Fruit fly (Drosophila melanogaster) whole organism, embryonic: Measurements from ENCODE around the gene CG33325.

ENCODE experiments used
- B-H1 ChIP-seq: fragments of 200-800 bp; sonication (Bioruptor generic); IDR thresholded peaks from 3 replicates; pipeline ENCODE4 v1.3.6; 2022; ENCODE audit warnings: missing biosample characterization, missing genetic modification characterization
- CG10959 ChIP-seq: fragments of 200-800 bp; sonication (Bioruptor generic); IDR thresholded peaks from 2 replicates; pipeline ENCODE4 v1.3.6; 2022; ENCODE audit warnings: missing biosample characterization, missing genetic modification characterization
- CG11560 ChIP-seq: fragments of 200-800 bp; sonication (Bioruptor generic); IDR thresholded peaks from 3 replicates; pipeline ENCODE4 v1.3.6; 2022; ENCODE audit warnings: missing biosample characterization, missing genetic modification characterization
- CG12236 ChIP-seq: fragments of 200-800 bp; sonication (Bioruptor generic); optimal IDR thresholded peaks from 2 replicates; lab custom pipeline; 2016; ENCODE audit warnings: missing biosample characterization, missing genetic modification characterization
- CG12659 ChIP-seq: fragments of 200-800 bp; sonication (Bioruptor generic); optimal IDR thresholded peaks from 3 replicates; lab custom pipeline; 2017; ENCODE audit warnings: mild to moderate bottlenecking, missing biosample characterization, missing genetic modification reagents, missing genetic modification characterization
- CG17385 ChIP-seq: fragments of 200-800 bp; sonication (Bioruptor generic); optimal IDR thresholded peaks from 3 replicates; lab custom pipeline; 2018; ENCODE audit warnings: missing biosample characterization, mild to moderate bottlenecking, missing genetic modification characterization
- CG17568 ChIP-seq: fragments of 200-800 bp; sonication (Bioruptor generic); optimal IDR thresholded peaks from 2 replicates; lab custom pipeline; 2018; ENCODE audit warnings: missing biosample characterization, mild to moderate bottlenecking, missing genetic modification characterization, moderate library complexity
- CG17612 ChIP-seq: fragments of 200-800 bp; sonication (Bioruptor generic); IDR thresholded peaks from 2 replicates; pipeline ENCODE4 v1.3.6; 2022; ENCODE audit warnings: missing biosample characterization, missing genetic modification characterization
- CG2129 ChIP-seq: fragments of 200-800 bp; sonication (Bioruptor generic); IDR thresholded peaks from 2 replicates; pipeline ENCODE4 v1.3.6; 2022; ENCODE audit warnings: missing biosample characterization, missing genetic modification characterization; ENCODE audit not compliant: partially characterized antibody
- CG2712 ChIP-seq: fragments of 200-800 bp; optimal IDR thresholded peaks from 3 replicates; lab custom pipeline; 2019; ENCODE audit warnings: missing biosample characterization, mild to moderate bottlenecking, missing genetic modification characterization, moderate library complexity
- CG31388 ChIP-seq: fragments of 200-800 bp; sonication (Bioruptor generic); optimal IDR thresholded peaks from 2 replicates; lab custom pipeline; 2016; ENCODE audit warnings: missing biosample characterization, missing genetic modification characterization
- CG42726 ChIP-seq: fragments of 200-800 bp; sonication (Bioruptor generic); IDR thresholded peaks from 2 replicates; pipeline ENCODE4 v1.3.6; 2022; ENCODE audit warnings: missing biosample characterization, missing genetic modification characterization; ENCODE audit not compliant: partially characterized antibody
- CG5245 ChIP-seq: fragments of 200-800 bp; sonication (Bioruptor generic); optimal IDR thresholded peaks from 3 replicates; lab custom pipeline; 2016; ENCODE audit warnings: missing biosample characterization, missing genetic modification characterization
- CG7357 ChIP-seq: fragments of 200-800 bp; sonication (Bioruptor generic); IDR thresholded peaks from 3 replicates; pipeline ENCODE4 v1.3.6; 2022; ENCODE audit warnings: missing biosample characterization, missing genetic modification characterization
- Chrac-16 ChIP-seq: fragments of 200-800 bp; sonication (Bioruptor generic); optimal IDR thresholded peaks from 3 replicates; lab custom pipeline; 2016; ENCODE audit warnings: missing biosample characterization, missing genetic modification characterization
- ERR ChIP-seq: fragments of 200-800 bp; sonication (Bioruptor generic); optimal IDR thresholded peaks from 2 replicates; lab custom pipeline; 2016; ENCODE audit warnings: missing biosample characterization, missing genetic modification characterization
- Elba2 ChIP-seq: fragments of 200-800 bp; sonication (Bioruptor generic); optimal IDR thresholded peaks from 3 replicates; lab custom pipeline; 2016; ENCODE audit warnings: missing biosample characterization, missing genetic modification characterization
- Ets65A ChIP-seq: fragments of 200-800 bp; sonication (Bioruptor generic); peaks from one replicate; lab custom pipeline; 2016; ENCODE audit warnings: missing biosample characterization, missing genetic modification characterization
- Gsc ChIP-seq: fragments of 200-800 bp; sonication (Bioruptor generic); IDR thresholded peaks from 2 replicates; pipeline ENCODE4 v1.3.6; 2022; ENCODE audit warnings: missing biosample characterization, missing genetic modification characterization
- Hr51 ChIP-seq, 2 experiments: fragments of 200-800 bp; sonication (Bioruptor generic); optimal IDR thresholded peaks; 2 replicates in 1 of 2; 3 replicates in 1 of 2; lab custom pipeline; 2016 to 2018; ENCODE audit warnings: missing biosample characterization in 2 of 2, missing genetic modification characterization in 2 of 2, mild to moderate bottlenecking in 1 of 2, moderate library complexity in 1 of 2
- Lim3 ChIP-seq: fragments of 200-800 bp; sonication (Bioruptor generic); IDR thresholded peaks from 2 replicates; pipeline ENCODE4 v1.3.6; 2022; ENCODE audit warnings: missing biosample characterization, missing genetic modification characterization
- NFAT ChIP-seq: fragments of 200-800 bp; sonication (Bioruptor generic); IDR thresholded peaks from 2 replicates; pipeline ENCODE4 v1.3.6; 2022; ENCODE audit warnings: missing biosample characterization, missing genetic modification characterization
- Nf-YC ChIP-seq: fragments of 200-800 bp; optimal IDR thresholded peaks from 3 replicates; lab custom pipeline; 2019; ENCODE audit warnings: missing biosample characterization, mild to moderate bottlenecking, missing genetic modification characterization, moderate library complexity
- Pdp1 ChIP-seq, 2 experiments: fragments of 200-800 bp; sonication (Bioruptor generic); optimal IDR thresholded peaks; 3 replicates each; lab custom pipeline; 2016; ENCODE audit warnings: missing biosample characterization in 2 of 2, missing genetic modification characterization in 2 of 2, mild to moderate bottlenecking in 1 of 2, moderate library complexity in 1 of 2
- Ptx1 ChIP-seq: fragments of 200-800 bp; sonication (Bioruptor generic); IDR thresholded peaks from 2 replicates; pipeline ENCODE4 v1.3.6; 2022; ENCODE audit warnings: missing biosample characterization, missing genetic modification characterization
- az2 ChIP-seq: fragments of 200-800 bp; sonication (Bioruptor generic); optimal IDR thresholded peaks from 3 replicates; lab custom pipeline; 2016; ENCODE audit warnings: missing biosample characterization, missing genetic modification characterization
- bsh ChIP-seq, 2 experiments: fragments of 200-800 bp; sonication (Bioruptor generic); optimal IDR thresholded peaks; 2 replicates each; lab custom pipeline; 2017 to 2018; ENCODE audit warnings: mild to moderate bottlenecking in 2 of 2, missing biosample characterization in 2 of 2, missing genetic modification characterization in 2 of 2, moderate library complexity in 1 of 2
- btn ChIP-seq: fragments of 200-800 bp; sonication (Bioruptor generic); optimal IDR thresholded peaks from 2 replicates; lab custom pipeline; 2016; ENCODE audit warnings: missing biosample characterization, missing genetic modification characterization
- caup ChIP-seq: fragments of 200-800 bp; sonication (Bioruptor generic); optimal IDR thresholded peaks from 3 replicates; lab custom pipeline; 2017; ENCODE audit warnings: missing biosample characterization, mild to moderate bottlenecking, missing genetic modification characterization, moderate library complexity; ENCODE audit not compliant: severe bottlenecking
- chif ChIP-seq, 2 experiments: fragments of 200-800 bp; sonication (Bioruptor generic); optimal IDR thresholded peaks; 3 replicates each; lab custom pipeline; 2016; ENCODE audit warnings: missing biosample characterization in 2 of 2, missing genetic modification characterization in 2 of 2
- dati ChIP-seq: fragments of 200-800 bp; sonication (Bioruptor generic); IDR thresholded peaks from 2 replicates; pipeline ENCODE4 v1.3.6; 2022; ENCODE audit warnings: missing biosample characterization, missing genetic modification characterization
- emc ChIP-seq: fragments of 200-800 bp; sonication (Bioruptor generic); optimal IDR thresholded peaks from 2 replicates; lab custom pipeline; 2016; ENCODE audit warnings: missing biosample characterization, missing genetic modification characterization
- fru ChIP-seq: fragments of >200 bp; optimal IDR thresholded peaks from 2 replicates; lab custom pipeline; 2017
- gce ChIP-seq: fragments of 200-800 bp; sonication (Bioruptor generic); IDR thresholded peaks from 3 replicates; pipeline ENCODE4 v1.3.6; 2022; ENCODE audit warnings: missing biosample characterization, missing genetic modification characterization
- grn ChIP-seq: fragments of 200-800 bp; sonication (Bioruptor generic); optimal IDR thresholded peaks from 3 replicates; lab custom pipeline; 2017; ENCODE audit warnings: missing biosample characterization, missing genetic modification characterization
- hkb ChIP-seq, 2 experiments: fragments of 200-800 bp in 1 of 2; fragments of >200 bp in 1 of 2; sonication (Bioruptor generic) in 1 of 2; IDR thresholded peaks in 1 of 2; optimal IDR thresholded peaks in 1 of 2; 2 replicates each; pipeline versions ENCODE4 v1.3.6 to Lab custom; 2017 to 2022; ENCODE audit warnings: missing biosample characterization in 1 of 2, missing genetic modification characterization in 1 of 2
- inv ChIP-seq: fragments of 200-800 bp; sonication (Bioruptor generic); IDR thresholded peaks from 2 replicates; pipeline ENCODE4 v1.3.6; 2022; ENCODE audit warnings: missing biosample characterization, missing genetic modification characterization; ENCODE audit not compliant: partially characterized antibody
- mirr ChIP-seq: fragments of 200-800 bp; sonication (Bioruptor generic); optimal IDR thresholded peaks from 3 replicates; lab custom pipeline; 2018; ENCODE audit warnings: missing biosample characterization, mild to moderate bottlenecking, missing genetic modification characterization
- odd ChIP-seq: fragments of 200-800 bp; sonication (Bioruptor generic); optimal IDR thresholded peaks from 2 replicates; lab custom pipeline; 2017; ENCODE audit warnings: missing biosample characterization, mild to moderate bottlenecking, missing genetic modification characterization
- org-1 ChIP-seq: fragments of 200-800 bp; sonication (Bioruptor generic); optimal IDR thresholded peaks from 2 replicates; lab custom pipeline; 2017; ENCODE audit warnings: missing biosample characterization, missing genetic modification characterization
- prd ChIP-seq, 3 experiments: fragments of >200 bp in 2 of 3; fragments of 200-800 bp in 1 of 3; sonication (Bioruptor generic) in 1 of 3; optimal IDR thresholded peaks in 2 of 3; IDR thresholded peaks in 1 of 3; 2 replicates in 2 of 3; 3 replicates in 1 of 3; pipeline versions ENCODE4 v1.3.6 to Lab custom; 2017 to 2022; ENCODE audit warnings: missing biosample characterization in 1 of 3, missing genetic modification characterization in 1 of 3
- rib ChIP-seq: fragments of 200-800 bp; sonication (Bioruptor generic); IDR thresholded peaks from 2 replicates; pipeline ENCODE4 v1.3.6; 2022; ENCODE audit warnings: missing biosample characterization, missing genetic modification characterization
- seq ChIP-seq: fragments of 200-800 bp; sonication (Bioruptor generic); IDR thresholded peaks from 2 replicates; pipeline ENCODE4 v1.3.6; 2022; ENCODE audit warnings: missing biosample characterization, missing genetic modification characterization
- stwl ChIP-seq: fragments of 200-800 bp; sonication (Bioruptor generic); optimal IDR thresholded peaks from 3 replicates; lab custom pipeline; 2018; ENCODE audit warnings: missing biosample characterization, mild to moderate bottlenecking, missing genetic modification characterization, moderate library complexity
- toy ChIP-seq: fragments of 200-800 bp; sonication (Bioruptor generic); IDR thresholded peaks from 2 replicates; pipeline ENCODE4 v1.3.6; 2022; ENCODE audit warnings: missing biosample characterization, missing genetic modification characterization
- ttk ChIP-seq: fragments of 200-800 bp; sonication (Bioruptor generic); IDR thresholded peaks from 2 replicates; pipeline ENCODE4 v2.1.2; 2022; ENCODE audit warnings: missing biosample characterization, missing genetic modification characterization
- tx ChIP-seq: fragments of 200-800 bp; sonication (Bioruptor generic); optimal IDR thresholded peaks from 2 replicates; lab custom pipeline; 2016; ENCODE audit warnings: missing biosample characterization, missing genetic modification characterization
- unpg ChIP-seq: fragments of 200-800 bp; sonication (Bioruptor generic); optimal IDR thresholded peaks from 3 replicates; lab custom pipeline; 2018; ENCODE audit warnings: missing biosample characterization, mild to moderate bottlenecking, missing genetic modification characterization, moderate library complexity

CG33325 gene

DNA sequence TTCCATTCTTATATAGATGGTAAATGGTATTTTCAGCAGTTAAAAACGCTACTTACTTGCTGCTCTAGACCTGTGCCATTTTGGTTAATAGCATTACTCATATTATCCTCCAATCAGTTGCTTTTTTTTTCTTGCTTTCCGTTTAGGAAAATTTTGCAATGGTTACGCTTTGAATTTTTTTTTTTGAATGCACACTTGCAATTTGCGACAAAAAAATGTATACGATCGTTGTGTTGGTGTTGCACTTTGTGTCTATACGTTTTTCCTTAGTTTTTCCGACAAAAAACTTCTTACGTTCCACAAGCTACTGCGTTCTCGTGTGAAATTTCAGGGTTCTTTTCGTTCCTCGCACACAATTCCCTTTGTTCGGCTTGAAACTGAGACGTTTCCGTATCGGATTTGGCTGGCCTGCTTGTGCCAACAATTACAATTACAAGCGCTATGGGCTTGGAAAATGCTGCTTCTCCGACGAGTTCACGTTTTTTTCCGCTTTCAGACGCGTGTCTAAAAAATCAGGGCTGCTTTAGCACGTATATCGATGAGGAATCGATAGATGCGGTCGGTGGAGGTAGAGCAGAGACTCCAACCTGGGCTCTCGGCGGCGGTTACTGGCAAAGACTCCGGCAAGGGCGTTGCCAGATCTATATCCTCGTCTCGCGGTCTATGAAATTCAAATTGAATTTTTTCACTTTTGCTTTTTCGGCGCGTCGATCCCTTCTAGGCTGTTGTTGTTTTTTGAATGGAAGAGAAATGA is 19.8 kb downstream of the CG33325 start (continued):
- TF ChIP-seq CG17385 (GFP tag; lab: Kevin White, UChicago) (peak; percentile 37), stwl (peak; percentile 76), CG31388 (no peak), CG11560 (tag; lab: Robert Waterston, UW) (peak; percentile 68), Pdp1 (GFP tag; optimal IDR thresholded peaks at IDR 0.05; lab: Kevin White, UChicago) (peak in 1 of 2 experiments; percentile 19), gce (GFP tag; lab: Robert Waterston, UW) (peak; percentile 49; the same call in 1 of the 3 replicates), unpg (peak; percentile 40), mirr (GFP tag; lab: Kevin White, UChicago) (peak; percentile 29), hkb (optimal IDR thresholded peaks at IDR 0.05; lab: Kevin White, UChicago) (peak; percentile 27), hkb (GFP tag; IDR thresholded peaks at IDR 0.05; lab: Robert Waterston, UW) (peak; percentile 38; the same call in 1 of the 2 replicates), tx (GFP tag; lab: Kevin White, UChicago) (no peak), Elba2 (GFP tag; lab: Kevin White, UChicago) (peak; percentile 2), dati (GFP tag; lab: Robert Waterston, UW) (no peak), btn (GFP tag; lab: Kevin White, UChicago) (no peak), seq (GFP tag; lab: Robert Waterston, UW) (no peak; the same call in 1 of the 2 replicates), Gsc (GFP tag; lab: Robert Waterston, UW) (no peak), org-1 (no peak), CG17612 (GFP tag; lab: Robert Waterston, UW) (no peak), CG12659 (peak; percentile 84), B-H1 (GFP tag; lab: Robert Waterston, UW) (no peak), CG2129 (GFP tag; lab: Robert Waterston, UW) (peak; percentile 59), Lim3 (no peak), emc (GFP tag; lab: Kevin White, UChicago) (peak; percentile 37), Ets65A (GFP tag; lab: Kevin White, UChicago) (peak; percentile 84), odd (peak; percentile 21), prd (optimal IDR thresholded peaks at IDR 0.05; lab: Kevin White, UChicago) (no peak), prd (GFP tag; IDR thresholded peaks at IDR 0.05; lab: Robert Waterston, UW) (peak; percentile 55; the same call in 2 of the 3 replicates), chif (GFP tag; optimal IDR thresholded peaks at IDR 0.05; lab: Kevin White, UChicago) (peak in 1 of 2 experiments; percentile 23), az2 (GFP tag; lab: Kevin White, UChicago) (no peak), NFAT (GFP tag; lab: Robert Waterston, UW) (peak; percentile 92), Ptx1 (GFP tag; lab: Robert Waterston, UW) (no peak), inv (peak; percentile 87), CG5245 (GFP tag; lab: Kevin White, UChicago) (peak; percentile 43), CG17568 (GFP tag; lab: Kevin White, UChicago) (no peak), ERR (GFP tag; lab: Kevin White, UChicago) (peak; percentile 61), Chrac-16 (peak; percentile 5), CG12236 (GFP tag; lab: Kevin White, UChicago) (peak; percentile 7), bsh (GFP tag; optimal IDR thresholded peaks at IDR 0.05; lab: Kevin White, UChicago) (peak in 1 of 2 experiments; percentile 26), Nf-YC (tag; lab: Kevin White, UChicago) (peak; percentile 54), grn (no peak), CG42726 (GFP tag; lab: Robert Waterston, UW) (peak; percentile 95), toy (GFP tag; lab: Robert Waterston, UW) (no peak), ttk (GFP tag; lab: Robert Waterston, UW) (0 out of 2 replicates have a peak, but pooled peaks have one; percentile 5), fru (lab: Kevin White, UChicago) (no peak), rib (no peak), Hr51 (GFP tag; optimal IDR thresholded peaks at IDR 0.05; lab: Kevin White, UChicago) (peak in 1 of 2 experiments; percentile 8), caup (GFP tag; lab: Kevin White, UChicago) (peak; percentile 75), CG7357 (no peak), CG2712 (peak; percentile 67), CG10959 (peak; percentile 12; the same call in 1 of the 2 replicates)
